Worm (Caenorhabditis elegans) whole organism, L4 larva: Measurements from ENCODE around the gene F54D12.10.

Experiments used
- F26F4.8 ChIP-seq: fragments of 200-800 bp; sonication (Bioruptor generic); conservative IDR thresholded peaks from 2 replicates; pipeline ENCODE4 v1.3.6; 2022; ENCODE audit warnings: missing genetic modification characterization, missing compliant biosample characterization
- F44E2.7 ChIP-seq: fragments of 200-800 bp; sonication (Bioruptor generic); IDR thresholded peaks from 2 replicates; pipeline ENCODE4 v2.1.2; 2022; ENCODE audit warnings: missing genetic modification characterization, missing compliant biosample characterization
- F49E8.2 ChIP-seq: sonication (generic microtip); optimal IDR thresholded peaks from 2 replicates; lab custom pipeline; 2016; ENCODE audit warnings: missing compliant biosample characterization, mild to moderate bottlenecking, missing genetic modification characterization, borderline replicate concordance
- Y48G9A.11 ChIP-seq: fragments of 200-800 bp; sonication (Bioruptor generic); IDR thresholded peaks from 2 replicates; pipeline ENCODE4 v1.3.6; 2022; ENCODE audit warnings: missing genetic modification reagents, missing genetic modification characterization, missing compliant biosample characterization
- aha-1 ChIP-seq: fragments of 150-350 bp; peaks from one replicate; lab custom pipeline; 2014; ENCODE audit warnings: missing biosample characterization, missing genetic modification characterization
- aly-2 ChIP-seq: sonication (generic microtip); optimal IDR thresholded peaks from 2 replicates; lab custom pipeline; 2018; ENCODE audit warnings: missing biosample characterization, missing genetic modification characterization
- ceh-20 ChIP-seq: fragments of 200-800 bp; sonication (Bioruptor generic); IDR thresholded peaks from 2 replicates; pipeline ENCODE4 v1.3.6; 2022; ENCODE audit warnings: missing genetic modification reagents, missing genetic modification characterization, missing compliant biosample characterization
- ceh-32 ChIP-seq: sonication (generic microtip); optimal IDR thresholded peaks from 2 replicates; lab custom pipeline; 2016; ENCODE audit warnings: mild to moderate bottlenecking, missing genetic modification characterization, missing compliant biosample characterization; ENCODE audit not compliant: poor library complexity
- ceh-44 ChIP-seq: fragments of 200-800 bp; sonication (Bioruptor generic); IDR thresholded peaks from 2 replicates; pipeline ENCODE4 v1.3.6; 2022; ENCODE audit warnings: missing genetic modification reagents, missing genetic modification characterization, missing compliant biosample characterization
- ceh-82 ChIP-seq: sonication (generic microtip); optimal IDR thresholded peaks from 2 replicates; lab custom pipeline; 2017; ENCODE audit warnings: missing biosample characterization, missing genetic modification characterization
- daf-12 ChIP-seq: fragments of 150-350 bp; optimal IDR thresholded peaks from 2 replicates; lab custom pipeline; 2014; ENCODE audit warnings: missing biosample characterization, missing genetic modification reagents, missing genetic modification characterization
- daf-19 ChIP-seq: fragments of 200-800 bp; sonication (Bioruptor generic); conservative IDR thresholded peaks from 2 replicates; pipeline ENCODE4 v1.3.6; 2022; ENCODE audit warnings: missing genetic modification characterization, missing compliant biosample characterization
- dmd-8 ChIP-seq: fragments of 200-800 bp; sonication (Bioruptor generic); IDR thresholded peaks from 2 replicates; pipeline ENCODE4 v1.3.6; 2022; ENCODE audit warnings: missing genetic modification characterization, missing compliant biosample characterization
- dpl-1 ChIP-seq: fragments of 150-350 bp; optimal IDR thresholded peaks from 2 replicates; lab custom pipeline; 2014; ENCODE audit warnings: missing biosample characterization, missing genetic modification reagents, missing genetic modification characterization
- duxl-1 ChIP-seq: sonication (generic microtip); optimal IDR thresholded peaks from 2 replicates; lab custom pipeline; 2016; ENCODE audit warnings: mild to moderate bottlenecking, missing genetic modification characterization, moderate library complexity, missing compliant biosample characterization; ENCODE audit not compliant: poor library complexity
- dve-1 ChIP-seq: sonication (generic microtip); optimal IDR thresholded peaks from 2 replicates; lab custom pipeline; 2017; ENCODE audit warnings: antibody characterized with exemption, mild to moderate bottlenecking, missing genetic modification characterization, missing compliant biosample characterization; ENCODE audit not compliant: insufficient read depth
- egl-27 ChIP-seq: sonication (generic microtip); optimal IDR thresholded peaks from 3 replicates; lab custom pipeline; 2017; ENCODE audit warnings: missing biosample characterization, missing genetic modification reagents, missing genetic modification characterization
- fos-1 ChIP-seq: fragments of 150-350 bp; optimal IDR thresholded peaks from 2 replicates; lab custom pipeline; 2014; ENCODE audit warnings: missing biosample characterization, missing genetic modification characterization
- gei-8 ChIP-seq: fragments of 200-800 bp; sonication (Bioruptor generic); optimal IDR thresholded peaks from 2 replicates; lab custom pipeline; 2018; ENCODE audit warnings: mild to moderate bottlenecking, missing genetic modification characterization, missing compliant biosample characterization
- hlh-30 ChIP-seq: sonication (generic microtip); optimal IDR thresholded peaks from 2 replicates; lab custom pipeline; 2017; ENCODE audit warnings: antibody characterized with exemption, mild to moderate bottlenecking, missing genetic modification characterization, missing compliant biosample characterization; ENCODE audit not compliant: insufficient read depth
- hmg-1.1 ChIP-seq: fragments of 200-800 bp; sonication (Bioruptor generic); IDR thresholded peaks from 2 replicates; pipeline ENCODE4 v1.3.6; 2022; ENCODE audit warnings: missing genetic modification reagents, missing genetic modification characterization, missing compliant biosample characterization
- lin-13 ChIP-seq: fragments of 150-350 bp; optimal IDR thresholded peaks from 2 replicates; lab custom pipeline; 2014; ENCODE audit warnings: missing biosample characterization, missing genetic modification reagents, missing genetic modification characterization
- lin-29 ChIP-seq: fragments of 200-800 bp; sonication (Bioruptor generic); IDR thresholded peaks from 2 replicates; pipeline ENCODE4 v1.3.6; 2022; ENCODE audit warnings: missing genetic modification reagents, missing genetic modification characterization, missing compliant biosample characterization
- lin-38 ChIP-seq: fragments of 200-800 bp; sonication (Bioruptor generic); IDR thresholded peaks from 2 replicates; pipeline ENCODE4 v1.3.6; 2022; ENCODE audit warnings: missing genetic modification reagents, missing genetic modification characterization, missing compliant biosample characterization
- lsy-2 ChIP-seq, 2 experiments: fragments of 150-350 bp in 1 of 2; sonication (generic microtip) in 1 of 2; optimal IDR thresholded peaks; 2 replicates each; lab custom pipeline; 2014 to 2017; ENCODE audit warnings: missing biosample characterization in 2 of 2, missing genetic modification characterization in 2 of 2
- madf-5 ChIP-seq, 2 experiments: fragments of 200-800 bp; sonication (Bioruptor generic); IDR thresholded peaks; 2 replicates each; pipeline ENCODE4 v1.3.6; 2022; ENCODE audit warnings: missing compliant biosample characterization in 2 of 2, missing genetic modification characterization in 2 of 2
- madf-9 ChIP-seq: fragments of 200-800 bp; sonication (Bioruptor generic); conservative IDR thresholded peaks from 2 replicates; pipeline ENCODE4 v1.3.6; 2022; ENCODE audit warnings: missing genetic modification reagents, missing genetic modification characterization, missing compliant biosample characterization
- mdt-29 ChIP-seq: fragments of 200-800 bp; sonication (Bioruptor generic); IDR thresholded peaks from 2 replicates; pipeline ENCODE4 v1.3.6; 2022; ENCODE audit warnings: missing genetic modification reagents, missing genetic modification characterization, missing compliant biosample characterization
- mes-2 ChIP-seq: sonication (generic microtip); optimal IDR thresholded peaks from 2 replicates; lab custom pipeline; 2016; ENCODE audit warnings: missing genotype, mild to moderate bottlenecking, missing genetic modification characterization, missing compliant biosample characterization; ENCODE audit not compliant: poor library complexity, severe bottlenecking
- mxl-3 ChIP-seq: fragments of 200-800 bp; sonication (Bioruptor generic); optimal IDR thresholded peaks from 2 replicates; lab custom pipeline; 2018; ENCODE audit warnings: mild to moderate bottlenecking, missing genetic modification characterization, missing compliant biosample characterization
- nhr-11 ChIP-seq: fragments of 150-350 bp; optimal IDR thresholded peaks from 2 replicates; lab custom pipeline; 2014; ENCODE audit warnings: missing biosample characterization, missing genetic modification characterization
- nhr-28 ChIP-seq: fragments of 150-350 bp; optimal IDR thresholded peaks from 2 replicates; lab custom pipeline; 2014; ENCODE audit warnings: missing biosample characterization, missing genetic modification characterization
- nhr-41 ChIP-seq: fragments of 200-800 bp; sonication (Bioruptor generic); IDR thresholded peaks from 2 replicates; pipeline ENCODE4 v1.3.6; 2022; ENCODE audit warnings: missing genetic modification reagents, missing genetic modification characterization, missing compliant biosample characterization
- nhr-42 ChIP-seq: fragments of 200-800 bp; sonication (Bioruptor generic); IDR thresholded peaks from 2 replicates; pipeline ENCODE4 v1.3.6; 2022; ENCODE audit warnings: missing genetic modification characterization, missing compliant biosample characterization
- nhr-6 ChIP-seq: fragments of 150-350 bp; optimal IDR thresholded peaks from 2 replicates; lab custom pipeline; 2014; ENCODE audit warnings: missing biosample characterization, missing genetic modification characterization
- nhr-76 ChIP-seq: fragments of 150-350 bp; optimal IDR thresholded peaks from 2 replicates; lab custom pipeline; 2014; ENCODE audit warnings: missing biosample characterization, missing genetic modification characterization
- nhr-77 ChIP-seq: fragments of 150-350 bp; optimal IDR thresholded peaks from 2 replicates; lab custom pipeline; 2014; ENCODE audit warnings: missing biosample characterization, missing genetic modification characterization
- pha-4 ChIP-seq, 2 experiments: fragments of 150-350 bp in 1 of 2; fragments of 200-800 bp in 1 of 2; sonication (Bioruptor generic) in 1 of 2; IDR thresholded peaks in 1 of 2; optimal IDR thresholded peaks in 1 of 2; 2 replicates each; pipeline versions ENCODE4 v1.3.6 to Lab custom; 2014 to 2022; ENCODE audit warnings: missing genetic modification characterization in 2 of 2, missing genetic modification reagents in 2 of 2, missing biosample characterization in 1 of 2, missing compliant biosample characterization in 1 of 2
- sdz-12 ChIP-seq: fragments of 200-800 bp; sonication (Bioruptor generic); optimal IDR thresholded peaks from 2 replicates; lab custom pipeline; 2018; ENCODE audit warnings: mild to moderate bottlenecking, missing genetic modification characterization, missing compliant biosample characterization
- snpc-4 ChIP-seq: fragments of 150-350 bp; optimal IDR thresholded peaks from 2 replicates; lab custom pipeline; 2014; ENCODE audit warnings: missing biosample characterization, missing genetic modification characterization
- spr-3 ChIP-seq: fragments of 200-800 bp; sonication (Bioruptor generic); optimal IDR thresholded peaks from 2 replicates; lab custom pipeline; 2018; ENCODE audit warnings: mild to moderate bottlenecking, missing genetic modification characterization, missing compliant biosample characterization
- tra-1 ChIP-seq: fragments of 200-800 bp; sonication (Bioruptor generic); IDR thresholded peaks from 2 replicates; pipeline ENCODE4 v1.3.6; 2022; ENCODE audit warnings: missing genetic modification reagents, missing genetic modification characterization, missing compliant biosample characterization
- unc-62 ChIP-seq, 3 experiments: fragments of 150-350 bp in 1 of 3; sonication (generic microtip); optimal IDR thresholded peaks in 2 of 3; peaks in 1 of 3; 1 replicate in 1 of 3; 2 replicates in 2 of 3; lab custom pipeline; 2014 to 2017; ENCODE audit warnings: missing biosample characterization in 3 of 3, missing genetic modification characterization in 3 of 3, missing genetic modification reagents in 3 of 3, missing genotype in 1 of 3
- zag-1 ChIP-seq: fragments of 150-350 bp; optimal IDR thresholded peaks from 2 replicates; lab custom pipeline; 2014; ENCODE audit warnings: missing biosample characterization, missing genetic modification characterization
- zfp-2 ChIP-seq: sonication (generic microtip); optimal IDR thresholded peaks from 2 replicates; lab custom pipeline; 2016; ENCODE audit warnings: mild to moderate bottlenecking, missing genetic modification characterization, missing compliant biosample characterization
- zip-2 ChIP-seq: fragments of 150-350 bp; optimal IDR thresholded peaks from 2 replicates; lab custom pipeline; 2014; ENCODE audit warnings: missing biosample characterization, missing genetic modification characterization

Gene F54D12.10

DNA sequence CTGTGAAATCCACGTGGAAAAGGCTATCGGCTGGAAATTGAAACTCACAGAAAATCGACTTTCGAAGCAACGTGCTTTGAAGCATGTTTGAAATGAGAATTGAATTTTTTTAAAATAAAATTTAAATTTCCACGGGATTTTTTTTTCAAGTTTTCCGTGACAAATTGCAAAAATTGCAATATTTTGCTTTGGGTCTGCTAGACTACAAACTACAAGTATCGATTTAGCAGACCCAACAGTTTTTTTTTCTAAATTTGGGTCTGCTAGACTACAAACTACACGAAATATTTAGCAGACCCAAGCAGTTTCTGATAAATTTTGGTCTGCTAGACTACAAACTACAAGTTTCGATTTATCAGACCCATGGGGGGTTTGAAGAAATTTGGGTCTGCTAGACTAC is 33.2 kb upstream of the F54D12.10 start, which contains the start of gene Y51H7C.9:
Gene Y51H7C.9 (minus strand): TSS at position 101 of the 400 bp plus-strand sequence.
- TF ChIP-seq tra-1 (no peak), aha-1 (tag; lab: Kevin White, UChicago) (peak; percentile 21), lin-29 (GFP tag; lab: Robert Waterston, UW) (no peak), F26F4.8 (GFP tag; lab: Robert Waterston, UW) (no peak)

- TF ChIP-seq sdz-12 (no peak), lin-38 (GFP tag; lab: Robert Waterston, UW) (peak; percentile 55), duxl-1 (peak; percentile 9), lsy-2 (tag; optimal IDR thresholded peaks at IDR 0.05; lab: Kevin White, UChicago) (peak in 1 of 2 experiments; percentile 30)
These were observed 24.9 kb upstream of the F54D12.10 start, which contains the start of the genes Y51H7C.41 and cogc-4 for ce11 chrII:1403056-1403455. Gene Y51H7C.41 (plus strand): TSS chrII:1403321. Gene cogc-4 (plus strand): TSS chrII:1403441.

- TF ChIP-seq mes-2 (tag; lab: Kevin White, UChicago) (peak; percentile 84), ceh-44 (GFP tag; lab: Robert Waterston, UW) (no peak), nhr-76 (tag; lab: Kevin White, UChicago) (no peak), nhr-77 (tag; lab: Kevin White, UChicago) (no peak), nhr-41 (no peak), dmd-8 (GFP tag; lab: Robert Waterston, UW) (no peak), ceh-20 (GFP tag; lab: Robert Waterston, UW) (no peak), ceh-82 (tag; lab: Kevin White, UChicago) (no peak), madf-9 (no peak), hlh-30 (tag; lab: Kevin White, UChicago) (no peak), zfp-2 (no peak), dve-1 (tag; lab: Kevin White, UChicago) (no peak), zip-2 (tag; lab: Kevin White, UChicago) (no peak), dpl-1 (GFP tag; lab: Kevin White, UChicago) (peak; percentile 70), aly-2 (tag; lab: Kevin White, UChicago) (no peak), duxl-1 (no peak), madf-5 (GFP tag; IDR thresholded peaks at IDR 0.05; lab: Robert Waterston, UW) (no peak), F44E2.7 (GFP tag; lab: Robert Waterston, UW) (no peak), mxl-3 (GFP tag; lab: Kevin White, UChicago) (no peak), daf-12 (tag; lab: Kevin White, UChicago) (no peak), nhr-6 (tag; lab: Kevin White, UChicago) (no peak), daf-19 (GFP tag; lab: Robert Waterston, UW) (no peak), nhr-11 (tag; lab: Kevin White, UChicago) (no peak), snpc-4 (tag; lab: Kevin White, UChicago) (no peak), spr-3 (GFP tag; lab: Kevin White, UChicago) (no peak), sdz-12 (no peak), fos-1 (tag; lab: Kevin White, UChicago) (no peak), lin-29 (GFP tag; lab: Robert Waterston, UW) (no peak), mdt-29 (GFP tag; lab: Robert Waterston, UW) (no peak), unc-62 (GFP tag; optimal IDR thresholded peaks at IDR 0.05 in 1 of 2; lab: Kevin White, UChicago) (no peak), unc-62 (tag; optimal IDR thresholded peaks at IDR 0.05; lab: Kevin White, UChicago) (no peak), F49E8.2 (tag; lab: Kevin White, UChicago) (peak; percentile 8), zag-1 (tag; lab: Kevin White, UChicago) (no peak), nhr-28 (tag; lab: Kevin White, UChicago) (peak; percentile 28), pha-4 (GFP tag; IDR thresholded peaks at IDR 0.05; lab: Robert Waterston, UW) (no peak), pha-4 (tag; optimal IDR thresholded peaks at IDR 0.05; lab: Kevin White, UChicago) (no peak), egl-27 (no peak), Y48G9A.11 (GFP tag; lab: Robert Waterston, UW) (peak; percentile 50; the same call in 1 of the 2 replicates), ceh-32 (tag; lab: Kevin White, UChicago) (no peak), hmg-1.1 (no peak), gei-8 (GFP tag; lab: Kevin White, UChicago) (no peak), lin-13 (GFP tag; lab: Kevin White, UChicago) (no peak), nhr-42 (GFP tag; lab: Robert Waterston, UW) (no peak)
These were observed 24.0 kb upstream of the F54D12.10 start, which contains the start of gene Y51H7C.7 for ce11 chrII:1402167-1402619. Gene Y51H7C.7 (plus strand): TSS chrII:1402569.
